Worm (Caenorhabditis elegans): ENCODE results near the gene T11F9.7.

The T11F9.7 gene

DNA sequence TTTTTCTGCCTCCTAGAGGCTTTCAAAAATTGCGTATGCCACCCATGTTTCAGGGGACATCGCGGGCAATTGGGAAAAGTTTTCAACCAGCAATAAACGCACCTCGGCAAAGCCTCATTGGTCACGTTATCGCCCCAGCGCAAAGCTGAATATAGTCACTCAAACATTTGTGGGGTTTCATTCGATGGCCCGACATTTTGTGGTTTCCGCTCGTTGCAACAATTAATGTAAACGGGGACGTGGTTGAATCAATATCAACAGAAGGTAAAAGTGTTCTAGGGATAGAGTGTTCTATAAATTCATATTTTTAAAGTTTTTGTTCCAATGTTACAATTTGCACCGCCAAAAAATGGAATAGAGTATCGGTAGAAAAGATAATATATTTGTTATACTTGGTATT, 12.6 kb downstream of the T11F9.7 start:
- TF ChIP-seq ets-4 (GFP tag; optimal IDR thresholded peaks at IDR 0.05) (no peak), lin-26 (GFP tag; IDR thresholded peaks at IDR 0.05) (no peak), hlh-12 (tag; optimal IDR thresholded peaks at IDR 0.05) (no peak), ztf-28 (GFP tag; IDR thresholded peaks at IDR 0.05) (no peak), let-526 (GFP tag; IDR thresholded peaks at IDR 0.05) (no peak), let-607 (tag; optimal IDR thresholded peaks at IDR 0.05) (no peak), nhr-120 (GFP tag; IDR thresholded peaks at IDR 0.05) (no peak), ztf-26 (tag; optimal IDR thresholded peaks at IDR 0.05) (no peak), Y79H2A.3 (GFP tag; conservative IDR thresholded peaks at IDR 0.05) (no peak), snpc-4 (GFP tag; optimal IDR thresholded peaks at IDR 0.05) (no peak), snpc-4 (tag; optimal IDR thresholded peaks at IDR 0.05) (peak in 3 of 4 experiments; percentile 2 to 83 (median 70)), snpc-1.1 (tag; optimal IDR thresholded peaks at IDR 0.05; ENCODE audit: insufficient read depth) (peak; percentile 66)

DNA sequence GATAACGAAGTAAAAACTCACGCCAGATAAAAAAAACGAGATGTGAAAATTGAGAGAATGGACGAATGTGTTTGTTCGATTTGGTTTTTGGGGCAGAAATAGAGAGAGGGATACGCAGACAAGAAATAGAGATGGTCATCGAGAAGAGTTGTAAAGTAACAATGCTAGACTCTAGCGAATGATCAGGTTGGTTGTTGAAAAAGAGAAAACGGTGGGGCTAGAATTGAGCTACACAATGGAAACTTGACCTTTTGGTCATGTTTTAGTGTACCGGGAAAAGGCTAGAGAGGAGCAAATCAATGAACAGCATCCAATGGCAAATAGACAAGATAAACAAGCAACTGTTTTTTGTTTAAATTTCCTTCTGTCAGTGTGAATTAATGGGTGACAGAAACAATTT, 14.6 kb downstream of the T11F9.7 start, which contains the start of gene dhs-19:
TSS of gene dhs-19 (minus strand) at position 101 of the 400 bp plus-strand sequence.
- TF ChIP-seq snpc-1.3 (tag; optimal IDR thresholded peaks at IDR 0.05; ENCODE audit: insufficient read depth) (no peak), sea-2 (GFP tag; IDR thresholded peaks at IDR 0.05) (no peak), lin-35 (GFP tag; optimal IDR thresholded peaks at IDR 0.05) (no peak), efl-1 (GFP tag; optimal IDR thresholded peaks at IDR 0.05) (no peak), egl-18 (GFP tag; IDR thresholded peaks at IDR 0.05) (no peak)

DNA sequence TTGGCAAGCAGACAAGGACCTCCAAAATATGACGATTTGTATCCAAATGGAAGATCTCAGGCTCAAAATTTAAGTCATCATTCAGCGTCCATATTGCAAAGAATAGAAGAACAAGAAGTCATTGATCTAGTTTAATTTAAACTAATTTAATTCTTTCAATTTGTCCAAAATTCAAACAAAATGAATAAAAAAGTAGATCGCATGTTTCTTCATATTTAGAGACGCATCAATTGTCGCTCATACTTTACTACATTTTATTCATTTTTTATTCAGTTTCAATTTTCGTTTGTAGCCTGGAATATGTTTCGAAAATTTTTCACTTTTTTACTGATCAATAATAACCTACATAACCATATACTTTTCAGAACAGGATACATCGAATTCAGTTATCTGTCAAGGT, 16.7 kb downstream of the T11F9.7 start, which contains the start of gene T11F9.21:
TSS of gene T11F9.21 (plus strand) at position 301 of the 400 bp plus-strand sequence.
- TF ChIP-seq athp-1 (tag; optimal IDR thresholded peaks at IDR 0.05): no peak
- TF ChIP-seq F33H1.4 (GFP tag; IDR thresholded peaks at IDR 0.05): no peak
- TF ChIP-seq madf-3 (GFP tag; IDR thresholded peaks at IDR 0.05): no peak
- no peak for TF ChIP-seq Y95B8A.8 (GFP tag; IDR thresholded peaks at IDR 0.05)
- no peak for TF ChIP-seq lsy-27 (tag; optimal IDR thresholded peaks at IDR 0.05; ENCODE audit: borderline replicate concordance, insufficient read depth)
- TF ChIP-seq hmg-1.2 (GFP tag; IDR thresholded peaks at IDR 0.05): no peak
- TF ChIP-seq rpc-1 (optimal IDR thresholded peaks at IDR 0.05): no peak
- TF ChIP-seq rpc-1 (tag; optimal IDR thresholded peaks at IDR 0.05): no peak
- no peak for TF ChIP-seq attf-5 (GFP tag; optimal IDR thresholded peaks at IDR 0.05)
- no peak for TF ChIP-seq ekl-4 (GFP tag; IDR thresholded peaks at IDR 0.05)
- no peak for TF ChIP-seq dox-1 (GFP tag; IDR thresholded peaks at IDR 0.05)
- no peak for TF ChIP-seq sdz-38 (tag; optimal IDR thresholded peaks at IDR 0.05)
- no peak for TF ChIP-seq F49E8.2 (tag; optimal IDR thresholded peaks at IDR 0.05; ENCODE audit: insufficient read depth)

DNA sequence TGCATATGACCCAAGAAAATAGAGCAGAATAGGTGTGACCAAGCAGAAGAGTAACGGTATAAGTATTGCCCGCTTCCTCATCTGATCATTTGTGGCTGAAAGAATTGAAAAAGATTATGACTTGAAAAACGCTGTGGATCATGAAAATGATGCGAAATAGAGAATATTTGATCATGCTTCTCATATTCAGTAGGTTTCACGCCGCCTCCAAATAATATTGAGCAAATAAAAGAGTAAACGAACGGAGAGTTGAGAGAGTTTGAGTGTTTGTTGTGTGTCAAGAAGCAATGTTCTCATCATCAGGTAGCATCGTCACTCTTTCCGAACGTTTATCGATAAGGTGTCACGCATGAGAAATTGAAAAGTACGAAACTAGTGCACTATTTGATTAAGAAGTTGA, 20.5 kb downstream of the T11F9.7 start, which contains the start of gene htrl-1:
TSS of gene htrl-1 (minus strand) at position 101 of the 400 bp plus-strand sequence.
- TF ChIP-seq akir-1 (GFP tag; optimal IDR thresholded peaks at IDR 0.05): no peak
- no peak for TF ChIP-seq F57A8.1 (GFP tag; optimal IDR thresholded peaks at IDR 0.05)
- no peak for TF ChIP-seq cebp-1 (GFP tag; IDR thresholded peaks at IDR 0.05)
- TF ChIP-seq cebp-1 (tag; optimal IDR thresholded peaks at IDR 0.05): no peak
- TF ChIP-seq rec-8 (tag; optimal IDR thresholded peaks at IDR 0.05): no peak
- no peak for TF ChIP-seq F10E7.11 (tag; optimal IDR thresholded peaks at IDR 0.05)
- TF ChIP-seq ama-1 (optimal IDR thresholded peaks at IDR 0.05): no peak
- TF ChIP-seq ama-1 (GFP tag; optimal IDR thresholded peaks at IDR 0.05): no peak
- no peak for TF ChIP-seq chd-7 (tag; optimal IDR thresholded peaks at IDR 0.05)
- no peak for TF ChIP-seq sea-2 (GFP tag; IDR thresholded peaks at IDR 0.05)
- TF ChIP-seq F37B4.10 (GFP tag; IDR thresholded peaks at IDR 0.05): no peak
- TF ChIP-seq hsf-1 (GFP tag; IDR thresholded peaks at IDR 0.05): no peak
- no peak for TF ChIP-seq Y67H2A.10 (GFP tag; conservative IDR thresholded peaks at IDR 0.05)
- TF ChIP-seq T07F8.4 (tag; optimal IDR thresholded peaks at IDR 0.05): no peak
- TF ChIP-seq nfya-1 (tag; optimal IDR thresholded peaks at IDR 0.05; ENCODE audit: borderline replicate concordance, insufficient read depth): no peak
- TF ChIP-seq snpc-4 (GFP tag; optimal IDR thresholded peaks at IDR 0.05): no peak
- TF ChIP-seq snpc-4 (tag; optimal IDR thresholded peaks at IDR 0.05): no peak
- TF ChIP-seq tbp1 (GFP tag; optimal IDR thresholded peaks at IDR 0.05): no peak
- TF ChIP-seq efl-1 (GFP tag; optimal IDR thresholded peaks at IDR 0.05): no peak
- TF ChIP-seq lsy-27 (tag; optimal IDR thresholded peaks at IDR 0.05; ENCODE audit: borderline replicate concordance, insufficient read depth): no peak
